Worm (Caenorhabditis elegans) whole organism, L4 larva: ENCODE measurements around the gene PDB1.1.

Experiments
- F49E8.2 ChIP-seq: sonication (generic microtip); optimal IDR thresholded peaks from 2 replicates; lab custom pipeline; 2016; ENCODE audit warnings: missing compliant biosample characterization, mild to moderate bottlenecking, missing genetic modification characterization, borderline replicate concordance
- aly-2 ChIP-seq: sonication (generic microtip); optimal IDR thresholded peaks from 2 replicates; lab custom pipeline; 2018; ENCODE audit warnings: missing biosample characterization, missing genetic modification characterization
- ceh-20 ChIP-seq: fragments of 200-800 bp; sonication (Bioruptor generic); IDR thresholded peaks from 2 replicates; pipeline ENCODE4 v1.3.6; 2022; ENCODE audit warnings: missing genetic modification reagents, missing genetic modification characterization, missing compliant biosample characterization
- egl-27 ChIP-seq: sonication (generic microtip); optimal IDR thresholded peaks from 3 replicates; lab custom pipeline; 2017; ENCODE audit warnings: missing biosample characterization, missing genetic modification reagents, missing genetic modification characterization
- fkh-10 ChIP-seq: fragments of 150-350 bp; optimal IDR thresholded peaks from 2 replicates; lab custom pipeline; 2014; ENCODE audit warnings: missing biosample characterization, missing genetic modification reagents, missing genetic modification characterization
- nhr-102 ChIP-seq: sonication (generic microtip); optimal IDR thresholded peaks from 2 replicates; lab custom pipeline; 2016; ENCODE audit warnings: mild to moderate bottlenecking, missing genetic modification characterization, moderate library complexity, missing compliant biosample characterization
- nhr-6 ChIP-seq: fragments of 150-350 bp; optimal IDR thresholded peaks from 2 replicates; lab custom pipeline; 2014; ENCODE audit warnings: missing biosample characterization, missing genetic modification characterization
- pha-4 ChIP-seq, 2 experiments: fragments of 150-350 bp in 1 of 2; fragments of 200-800 bp in 1 of 2; sonication (Bioruptor generic) in 1 of 2; IDR thresholded peaks in 1 of 2; optimal IDR thresholded peaks in 1 of 2; 2 replicates each; pipeline versions ENCODE4 v1.3.6 to Lab custom; 2014 to 2022; ENCODE audit warnings: missing genetic modification characterization in 2 of 2, missing genetic modification reagents in 2 of 2, missing biosample characterization in 1 of 2, missing compliant biosample characterization in 1 of 2
- skn-1 ChIP-seq: fragments of 150-350 bp; optimal IDR thresholded peaks from 2 replicates; lab custom pipeline; 2014; ENCODE audit warnings: missing biosample characterization, missing genetic modification characterization
- unc-62 ChIP-seq, 3 experiments: fragments of 150-350 bp in 1 of 3; sonication (generic microtip); optimal IDR thresholded peaks in 2 of 3; peaks in 1 of 3; 1 replicate in 1 of 3; 2 replicates in 2 of 3; lab custom pipeline; 2014 to 2017; ENCODE audit warnings: missing biosample characterization in 3 of 3, missing genetic modification characterization in 3 of 3, missing genetic modification reagents in 3 of 3, missing genotype in 1 of 3
- zfp-2 ChIP-seq: sonication (generic microtip); optimal IDR thresholded peaks from 2 replicates; lab custom pipeline; 2016; ENCODE audit warnings: mild to moderate bottlenecking, missing genetic modification characterization, missing compliant biosample characterization
- zfp-3 ChIP-seq: fragments of 200-800 bp; sonication (Bioruptor generic); conservative IDR thresholded peaks from 2 replicates; pipeline ENCODE4 v1.3.6; 2022; ENCODE audit warnings: missing genetic modification reagents, missing genetic modification characterization, missing compliant biosample characterization
- ztf-11 ChIP-seq: fragments of 150-350 bp; optimal IDR thresholded peaks from 2 replicates; lab custom pipeline; 2014; ENCODE audit warnings: missing biosample characterization, missing genetic modification characterization

- TF ChIP-seq nhr-6 (tag; lab: Kevin White, UChicago), result no peak
- no peak for TF ChIP-seq ztf-11 (tag; lab: Kevin White, UChicago)
- TF ChIP-seq unc-62 (GFP tag; optimal IDR thresholded peaks at IDR 0.05 in 1 of 2; lab: Kevin White, UChicago), result no peak
- TF ChIP-seq unc-62 (tag; optimal IDR thresholded peaks at IDR 0.05; lab: Kevin White, UChicago), result no peak
- TF ChIP-seq F49E8.2 (tag; lab: Kevin White, UChicago), result no peak
- TF ChIP-seq nhr-102 (tag; lab: Kevin White, UChicago), result no peak
- no peak for TF ChIP-seq fkh-10 (GFP tag; lab: Kevin White, UChicago)
- no peak for TF ChIP-seq skn-1 (tag; lab: Kevin White, UChicago)
- no peak for TF ChIP-seq zfp-2
- no peak for TF ChIP-seq aly-2 (tag; lab: Kevin White, UChicago)
- no peak for TF ChIP-seq egl-27 (tag; lab: Kevin White, UChicago)
- no peak for TF ChIP-seq pha-4 (GFP tag; IDR thresholded peaks at IDR 0.05; lab: Robert Waterston, UW)
- TF ChIP-seq pha-4 (tag; optimal IDR thresholded peaks at IDR 0.05; lab: Kevin White, UChicago), result no peak
- no peak for TF ChIP-seq zfp-3 (GFP tag; lab: Robert Waterston, UW)
- TF ChIP-seq ceh-20 (GFP tag; lab: Robert Waterston, UW), result no peak
Observed at ce11 chrX:7561972-7562371, 3.1 kb upstream of the PDB1.1 start.
